Fruit fly (Drosophila melanogaster): ENCODE data around the gene CG6282.

- no peak for TF ChIP-seq CG8478 (optimal IDR thresholded peaks at IDR 0.05)
- peak; percentile 73 to 78 for TF ChIP-seq CTCF (optimal IDR thresholded peaks at IDR 0.05)
Measured at dm6 chr3L:8627839-8628827, 23.7 kb downstream of the CG6282 start.

Data from S2 (cell line).